Worm (Caenorhabditis elegans) whole organism, mixed stage, embryonic: Measurements from ENCODE around the gene T05C12.1.
A peak's percentile ranks its signal among the peaks of the same experiment; 100 is the strongest.

Experiments
- ceh-83 ChIP-seq: fragments of 200-800 bp; sonication (Bioruptor generic); optimal IDR thresholded peaks from 2 replicates; lab custom pipeline; 2018; ENCODE audit warnings: mild to moderate bottlenecking, missing genetic modification characterization, missing compliant biosample characterization
- ces-1 ChIP-seq: fragments of 150-350 bp; optimal IDR thresholded peaks from 2 replicates; lab custom pipeline; 2014; ENCODE audit warnings: missing biosample characterization, missing genetic modification reagents, missing genetic modification characterization
- elt-1 ChIP-seq: sonication (generic microtip); optimal IDR thresholded peaks from 2 replicates; lab custom pipeline; 2017; ENCODE audit warnings: missing genetic modification characterization, mild to moderate bottlenecking, missing compliant biosample characterization, antibody characterized with exemption, moderate library complexity, borderline replicate concordance; ENCODE audit not compliant: insufficient read depth
- nhr-12 ChIP-seq: fragments of 150-350 bp; optimal IDR thresholded peaks from 2 replicates; lab custom pipeline; 2014; ENCODE audit warnings: missing biosample characterization, missing genetic modification characterization
- nhr-237 ChIP-seq: fragments of 150-350 bp; optimal IDR thresholded peaks from 2 replicates; lab custom pipeline; 2014; ENCODE audit warnings: missing biosample characterization, missing genetic modification characterization
- nhr-76 ChIP-seq: sonication (generic microtip); optimal IDR thresholded peaks from 2 replicates; lab custom pipeline; 2017; ENCODE audit warnings: missing biosample characterization, missing genetic modification characterization
- pha-4 ChIP-seq: fragments of 150-350 bp; optimal IDR thresholded peaks from 2 replicates; lab custom pipeline; 2018; ENCODE audit warnings: missing biosample characterization, missing genetic modification reagents, missing genetic modification characterization
- sem-2 ChIP-seq: fragments of 200-800 bp; sonication (Bioruptor generic); optimal IDR thresholded peaks from 2 replicates; lab custom pipeline; 2018; ENCODE audit warnings: mild to moderate bottlenecking, missing genetic modification characterization, missing compliant biosample characterization
- snpc-4 ChIP-seq: fragments of 150-350 bp; optimal IDR thresholded peaks from 2 replicates; lab custom pipeline; 2014; ENCODE audit warnings: missing biosample characterization, missing genetic modification characterization
- unc-39 ChIP-seq: fragments of 150-350 bp; optimal IDR thresholded peaks from 2 replicates; lab custom pipeline; 2014; ENCODE audit warnings: missing biosample characterization, missing genetic modification characterization
- unc-62 ChIP-seq: fragments of 150-350 bp; optimal IDR thresholded peaks from 2 replicates; lab custom pipeline; 2014; ENCODE audit warnings: missing biosample characterization, missing genetic modification reagents, missing genetic modification characterization
- ztf-11 ChIP-seq: fragments of 150-350 bp; optimal IDR thresholded peaks from 2 replicates; lab custom pipeline; 2014; ENCODE audit warnings: missing biosample characterization, missing genetic modification characterization

DNA sequence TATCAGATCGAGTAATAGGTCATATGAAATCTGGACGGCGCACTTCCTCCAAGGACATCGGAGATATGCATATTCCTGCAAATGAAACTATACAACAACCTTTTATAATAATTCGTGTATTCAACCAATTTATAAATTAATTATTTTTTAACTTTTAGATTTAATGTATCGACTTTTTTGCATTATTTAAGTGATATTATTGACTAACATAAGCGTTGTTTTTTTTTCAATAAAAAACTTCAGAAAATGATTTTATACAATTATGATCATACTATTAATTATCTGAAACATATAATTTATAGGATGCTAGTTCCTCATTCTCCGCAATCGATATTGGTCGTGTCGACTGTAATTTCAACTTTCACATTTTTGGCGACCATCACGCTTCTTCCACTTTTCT is 30.6 kb downstream of the T05C12.1 start, which contains the start of gene col-76:
- TF ChIP-seq nhr-237 (tag; lab: Kevin White, UChicago) (no peak), pha-4 (tag; lab: Kevin White, UChicago) (no peak), sem-2 (GFP tag; lab: Kevin White, UChicago) (no peak), elt-1 (tag; lab: Kevin White, UChicago) (peak; percentile 8), unc-62 (GFP tag; lab: Kevin White, UChicago) (no peak), ces-1 (GFP tag; lab: Kevin White, UChicago) (no peak), ztf-11 (tag; lab: Kevin White, UChicago) (no peak), ceh-83 (GFP tag; lab: Kevin White, UChicago) (no peak), nhr-76 (tag; lab: Kevin White, UChicago) (no peak), unc-39 (tag; lab: Kevin White, UChicago) (no peak), nhr-12 (tag; lab: Kevin White, UChicago) (no peak), snpc-4 (tag; lab: Kevin White, UChicago) (no peak)
